Worm (Caenorhabditis elegans) whole organism, late embryonic: Measurements from ENCODE around the gene cpi-2.

Experiments
- K02D7.2 ChIP-seq: sonication (generic microtip); optimal IDR thresholded peaks from 2 replicates; lab custom pipeline; 2017; ENCODE audit warnings: mild to moderate bottlenecking, missing genetic modification characterization, missing compliant biosample characterization
- T23F11.4 ChIP-seq: fragments of 200-800 bp; sonication (Bioruptor generic); optimal IDR thresholded peaks from 2 replicates; lab custom pipeline; 2018; ENCODE audit warnings: mild to moderate bottlenecking, missing genetic modification characterization, missing compliant biosample characterization
- Y22D7AL.16 ChIP-seq: sonication (generic microtip); optimal IDR thresholded peaks from 2 replicates; lab custom pipeline; 2016; ENCODE audit warnings: missing genetic modification characterization, missing compliant biosample characterization
- ama-1 ChIP-seq: fragments of 150-350 bp; optimal IDR thresholded peaks from 2 replicates; lab custom pipeline; 2014
- ceh-18 ChIP-seq: sonication (generic microtip); optimal IDR thresholded peaks from 2 replicates; lab custom pipeline; 2016; ENCODE audit warnings: missing genetic modification characterization, missing compliant biosample characterization
- ceh-2 ChIP-seq: sonication (generic microtip); optimal IDR thresholded peaks from 2 replicates; lab custom pipeline; 2016; ENCODE audit warnings: missing genotype, missing genetic modification characterization, missing compliant biosample characterization
- ceh-22 ChIP-seq: sonication (generic microtip); optimal IDR thresholded peaks from 2 replicates; lab custom pipeline; 2017; ENCODE audit warnings: missing biosample characterization, missing genetic modification characterization
- ceh-24 ChIP-seq: sonication (generic microtip); optimal IDR thresholded peaks from 2 replicates; lab custom pipeline; 2016; ENCODE audit warnings: mild to moderate bottlenecking, missing genetic modification characterization, missing compliant biosample characterization
- ceh-30 ChIP-seq: fragments of 150-350 bp; optimal IDR thresholded peaks from 2 replicates; lab custom pipeline; 2014; ENCODE audit warnings: missing biosample characterization, missing genetic modification characterization
- ceh-31 ChIP-seq: sonication (generic microtip); optimal IDR thresholded peaks from 2 replicates; lab custom pipeline; 2016; ENCODE audit warnings: missing genetic modification characterization, missing compliant biosample characterization
- ceh-34 ChIP-seq: sonication (generic microtip); optimal IDR thresholded peaks from 2 replicates; lab custom pipeline; 2016; ENCODE audit warnings: mild to moderate bottlenecking, missing genetic modification characterization, missing compliant biosample characterization
- ceh-48 ChIP-seq: sonication (generic microtip); optimal IDR thresholded peaks from 2 replicates; lab custom pipeline; 2016; ENCODE audit warnings: missing genetic modification characterization, inconsistent platforms, missing compliant biosample characterization
- dmd-4 ChIP-seq: sonication (generic microtip); optimal IDR thresholded peaks from 2 replicates; lab custom pipeline; 2016; ENCODE audit warnings: borderline replicate concordance, missing genetic modification characterization, missing compliant biosample characterization
- dve-1 ChIP-seq: sonication (generic microtip); optimal IDR thresholded peaks from 2 replicates; lab custom pipeline; 2017; ENCODE audit warnings: antibody characterized with exemption, mild to moderate bottlenecking, missing genetic modification characterization, missing compliant biosample characterization
- elt-2 ChIP-seq: sonication (generic microtip); optimal IDR thresholded peaks from 2 replicates; lab custom pipeline; 2016; ENCODE audit warnings: missing genetic modification reagents, missing genetic modification characterization, missing compliant biosample characterization
- elt-4 ChIP-seq: sonication (generic microtip); optimal IDR thresholded peaks from 2 replicates; lab custom pipeline; 2016; ENCODE audit warnings: missing genetic modification characterization, missing compliant biosample characterization
- eyg-1 ChIP-seq: sonication (generic microtip); optimal IDR thresholded peaks from 2 replicates; lab custom pipeline; 2016; ENCODE audit warnings: missing genotype, missing genetic modification characterization, missing compliant biosample characterization
- fkh-6 ChIP-seq: sonication (generic microtip); optimal IDR thresholded peaks from 2 replicates; lab custom pipeline; 2016; ENCODE audit warnings: missing genetic modification characterization, missing compliant biosample characterization
- gmeb-2 ChIP-seq: sonication (generic microtip); optimal IDR thresholded peaks from 2 replicates; lab custom pipeline; 2016; ENCODE audit warnings: missing genetic modification characterization, inconsistent platforms, missing compliant biosample characterization
- hlh-13 ChIP-seq: fragments of 200-800 bp; sonication (Bioruptor generic); optimal IDR thresholded peaks from 2 replicates; lab custom pipeline; 2018; ENCODE audit warnings: mild to moderate bottlenecking, missing genetic modification characterization, missing compliant biosample characterization
- hlh-15 ChIP-seq: sonication (generic microtip); optimal IDR thresholded peaks from 2 replicates; lab custom pipeline; 2016; ENCODE audit warnings: missing genetic modification characterization, missing compliant biosample characterization
- hlh-30 ChIP-seq: sonication (generic microtip); optimal IDR thresholded peaks from 2 replicates; lab custom pipeline; 2017; ENCODE audit warnings: antibody characterized with exemption, missing genetic modification characterization, missing compliant biosample characterization; ENCODE audit not compliant: insufficient read depth
- hlh-8 ChIP-seq: sonication (generic microtip); optimal IDR thresholded peaks from 2 replicates; lab custom pipeline; 2016; ENCODE audit warnings: missing genotype, missing genetic modification characterization, missing compliant biosample characterization
- madf-2 ChIP-seq: sonication (generic microtip); optimal IDR thresholded peaks from 2 replicates; lab custom pipeline; 2017; ENCODE audit warnings: missing genetic modification characterization, missing compliant biosample characterization
- mec-3 ChIP-seq: sonication (generic microtip); optimal IDR thresholded peaks from 2 replicates; lab custom pipeline; 2016; ENCODE audit warnings: borderline replicate concordance, missing genetic modification characterization, missing compliant biosample characterization
- nfya-1 ChIP-seq: sonication (generic microtip); optimal IDR thresholded peaks from 2 replicates; lab custom pipeline; 2017; ENCODE audit warnings: missing genetic modification characterization, mild to moderate bottlenecking, missing compliant biosample characterization, antibody characterized with exemption, moderate library complexity
- nhr-232 ChIP-seq: sonication (generic microtip); optimal IDR thresholded peaks from 2 replicates; lab custom pipeline; 2016; ENCODE audit warnings: missing genetic modification characterization, missing compliant biosample characterization
- odd-2 ChIP-seq: sonication (generic microtip); optimal IDR thresholded peaks from 2 replicates; lab custom pipeline; 2017; ENCODE audit warnings: antibody characterized with exemption, mild to moderate bottlenecking, missing genetic modification characterization, missing compliant biosample characterization
- pag-3 ChIP-seq: sonication (generic microtip); optimal IDR thresholded peaks from 2 replicates; lab custom pipeline; 2016; ENCODE audit warnings: missing compliant biosample characterization, missing genetic modification characterization, borderline replicate concordance
- pat-9 ChIP-seq: fragments of 200-800 bp; sonication (Bioruptor generic); optimal IDR thresholded peaks from 2 replicates; lab custom pipeline; 2018; ENCODE audit warnings: mild to moderate bottlenecking, missing genetic modification characterization, moderate library complexity, missing compliant biosample characterization
- pax-1 ChIP-seq: fragments of 150-350 bp; optimal IDR thresholded peaks from 2 replicates; lab custom pipeline; 2014; ENCODE audit warnings: missing biosample characterization, missing genetic modification characterization
- pha-2 ChIP-seq: sonication (generic microtip); optimal IDR thresholded peaks from 2 replicates; lab custom pipeline; 2017; ENCODE audit warnings: mild to moderate bottlenecking, missing genetic modification characterization, missing compliant biosample characterization
- pqm-1 ChIP-seq: sonication (generic microtip); optimal IDR thresholded peaks from 2 replicates; lab custom pipeline; 2016; ENCODE audit warnings: missing genetic modification characterization, missing compliant biosample characterization
- pros-1 ChIP-seq: fragments of 150-350 bp; optimal IDR thresholded peaks from 2 replicates; lab custom pipeline; 2014; ENCODE audit warnings: missing biosample characterization, missing genetic modification reagents, missing genetic modification characterization
- ref-2 ChIP-seq: sonication (generic microtip); optimal IDR thresholded peaks from 2 replicates; lab custom pipeline; 2016; ENCODE audit warnings: missing genetic modification characterization, missing compliant biosample characterization
- rnt-1 ChIP-seq: sonication (generic microtip); optimal IDR thresholded peaks from 2 replicates; lab custom pipeline; 2016; ENCODE audit warnings: missing genetic modification characterization, missing compliant biosample characterization
- sdc-2 ChIP-seq: sonication (generic microtip); optimal IDR thresholded peaks from 2 replicates; lab custom pipeline; 2016; ENCODE audit warnings: missing genotype, missing genetic modification characterization, missing compliant biosample characterization
- sox-2 ChIP-seq: fragments of 200-800 bp; sonication (Bioruptor generic); IDR thresholded peaks from 2 replicates; pipeline ENCODE4 v1.3.6; 2022; ENCODE audit warnings: missing genetic modification reagents, missing genetic modification characterization, missing compliant biosample characterization
- syd-9 ChIP-seq: sonication (generic microtip); optimal IDR thresholded peaks from 2 replicates; lab custom pipeline; 2016; ENCODE audit warnings: mild to moderate bottlenecking, missing genetic modification characterization, moderate library complexity, missing compliant biosample characterization
- tbx-2 ChIP-seq: sonication (generic microtip); optimal IDR thresholded peaks from 2 replicates; lab custom pipeline; 2016; ENCODE audit warnings: missing genetic modification characterization, missing compliant biosample characterization
- unc-3 ChIP-seq, 2 experiments: fragments of 200-800 bp in 1 of 2; sonication (Bioruptor generic) in 1 of 2; sonication (generic microtip) in 1 of 2; conservative IDR thresholded peaks in 1 of 2; optimal IDR thresholded peaks in 1 of 2; 2 replicates each; pipeline versions ENCODE4 v1.3.6 to Lab custom; 2016 to 2022; ENCODE audit warnings: missing compliant biosample characterization in 2 of 2, missing genetic modification characterization in 2 of 2, missing genetic modification reagents in 1 of 2
- unc-42 ChIP-seq: sonication (generic microtip); optimal IDR thresholded peaks from 2 replicates; lab custom pipeline; 2016; ENCODE audit warnings: missing genotype, missing genetic modification characterization, missing compliant biosample characterization
- unc-55 ChIP-seq: sonication (generic microtip); optimal IDR thresholded peaks from 2 replicates; lab custom pipeline; 2017; ENCODE audit warnings: missing biosample characterization, missing genetic modification reagents, missing genetic modification characterization
- unc-86 ChIP-seq: sonication (generic microtip); optimal IDR thresholded peaks from 2 replicates; lab custom pipeline; 2016; ENCODE audit warnings: missing genetic modification characterization, missing compliant biosample characterization
- ztf-16 ChIP-seq: sonication (generic microtip); optimal IDR thresholded peaks from 2 replicates; lab custom pipeline; 2017; ENCODE audit warnings: missing genetic modification characterization, missing compliant biosample characterization

Gene cpi-2

ce11 chrV:6043275-6044271 lies at the start of gene cpi-2:
Gene cpi-2, plus strand, starts transcription at chrV:6044062.
- TF ChIP-seq nhr-232 (tag; lab: Kevin White, UChicago) = no peak
- TF ChIP-seq ceh-24 = no peak
- TF ChIP-seq gmeb-2 (tag; lab: Kevin White, UChicago) = no peak
- no peak for TF ChIP-seq odd-2 (tag; lab: Kevin White, UChicago)
- no peak for TF ChIP-seq madf-2
- TF ChIP-seq T23F11.4 (GFP tag; lab: Kevin White, UChicago) = no peak
- no peak for TF ChIP-seq ceh-2 (tag; lab: Kevin White, UChicago)
- peak; percentile 69 for TF ChIP-seq elt-2
- peak; percentile 35 for TF ChIP-seq hlh-30
- TF ChIP-seq ceh-30 (tag; lab: Kevin White, UChicago) = no peak
- TF ChIP-seq K02D7.2 = no peak
- no peak for TF ChIP-seq dmd-4
- TF ChIP-seq hlh-15 (tag; lab: Kevin White, UChicago) = no peak
- TF ChIP-seq pag-3 (tag; lab: Kevin White, UChicago) = no peak
- no peak for TF ChIP-seq pqm-1
- TF ChIP-seq sdc-2 (tag; lab: Kevin White, UChicago) = no peak
- no peak for TF ChIP-seq pat-9 (tag; lab: Kevin White, UChicago)
- TF ChIP-seq elt-4 = no peak
- peak; percentile 88 for TF ChIP-seq ceh-48
- no peak for TF ChIP-seq pros-1 (tag; lab: Kevin White, UChicago)
- peak; percentile 16 for TF ChIP-seq ceh-31 (tag; lab: Kevin White, UChicago)
- peak; percentile 13 for TF ChIP-seq nfya-1 (tag; lab: Kevin White, UChicago)
- TF ChIP-seq fkh-6 (tag; lab: Kevin White, UChicago) = no peak
- TF ChIP-seq rnt-1 (tag; lab: Kevin White, UChicago) = peak; percentile 29
- peak; percentile 10 for TF ChIP-seq unc-55 (GFP tag; lab: Kevin White, UChicago)
- TF ChIP-seq ceh-18 (tag; lab: Kevin White, UChicago) = no peak
- no peak for TF ChIP-seq dve-1 (tag; lab: Kevin White, UChicago)
- no peak for TF ChIP-seq ref-2 (tag; lab: Kevin White, UChicago)
- TF ChIP-seq hlh-13 (GFP tag; lab: Kevin White, UChicago) = no peak
- no peak for TF ChIP-seq ztf-16 (tag; lab: Kevin White, UChicago)
- TF ChIP-seq pax-1 (tag; lab: Kevin White, UChicago) = peak; percentile 45
- TF ChIP-seq eyg-1 (tag; lab: Kevin White, UChicago) = no peak

ce11 chrV:5995598-5995997 lies 48.3 kb upstream of the cpi-2 start:
- TF ChIP-seq unc-55 (GFP tag; lab: Kevin White, UChicago) (peak; percentile 84), ceh-34 (tag; lab: Kevin White, UChicago) (no peak), rnt-1 (tag; lab: Kevin White, UChicago) (peak; percentile 39)
- TF ChIP-seq, all 69 proteins: peak for 2

- TF ChIP-seq syd-9 (tag; lab: Kevin White, UChicago) (no peak), hlh-8 (tag; lab: Kevin White, UChicago) (no peak), pag-3 (tag; lab: Kevin White, UChicago) (no peak), Y22D7AL.16 (tag; lab: Kevin White, UChicago) (no peak), pat-9 (tag; lab: Kevin White, UChicago) (no peak), ceh-24 (no peak), dmd-4 (no peak), unc-86 (no peak), pha-2 (no peak), pros-1 (tag; lab: Kevin White, UChicago) (no peak), hlh-15 (tag; lab: Kevin White, UChicago) (no peak), sox-2 (GFP tag; lab: Robert Waterston, UW) (no peak), unc-42 (tag; lab: Kevin White, UChicago) (no peak), tbx-2 (tag; lab: Kevin White, UChicago) (no peak), gmeb-2 (tag; lab: Kevin White, UChicago) (no peak), ceh-22 (tag; lab: Kevin White, UChicago) (no peak), mec-3 (no peak), ama-1 (lab: Kevin White, UChicago) (no peak), pax-1 (tag; lab: Kevin White, UChicago) (no peak), unc-3 (GFP tag; conservative IDR thresholded peaks at IDR 0.05; lab: Robert Waterston, UW) (no peak), unc-3 (tag; optimal IDR thresholded peaks at IDR 0.05; lab: Kevin White, UChicago) (no peak)
Observed at ce11 chrV:5996114-5996513, 47.7 kb upstream of the cpi-2 start, which contains the start of gene cpg-4. Gene cpg-4, plus strand, starts transcription at chrV:5996416.
